Fruit fly (Drosophila melanogaster): ENCODE results near the gene CG11714.

CG11714 gene

dm6 chr3L:11561946-11562760 is 39.6 kb upstream of the CG11714 start, which contains the start of the genes CG7394 and Mob2 (continued):
- TF ChIP-seq CG4424 (GFP tag; optimal IDR thresholded peaks at IDR 0.05) (peak; percentile 88), B-H2 (GFP tag; optimal IDR thresholded peaks at IDR 0.05) (peak; percentile 86), slbo (GFP tag; IDR thresholded peaks at IDR 0.05) (peak; percentile 97), eve (GFP tag; optimal IDR thresholded peaks at IDR 0.05) (peak; percentile 30 to 95), Adf1 (GFP tag; IDR thresholded peaks at IDR 0.05) (peak; percentile 55; the same call in 1 of the 2 replicates), slou (GFP tag; optimal IDR thresholded peaks at IDR 0.05) (peak; percentile 88), CG6854 (GFP tag; optimal IDR thresholded peaks at IDR 0.05) (no peak), ap (GFP tag; IDR thresholded peaks at IDR 0.05) (peak; percentile 88), Hand (GFP tag; optimal IDR thresholded peaks at IDR 0.05) (peak; percentile 47), CG31441 (GFP tag; IDR thresholded peaks at IDR 0.05) (peak; percentile 84), CG9437 (GFP tag; optimal IDR thresholded peaks at IDR 0.05) (peak; percentile 70), CG11093 (GFP tag; IDR thresholded peaks at IDR 0.05) (peak; percentile 86; the same call in 2 of the 3 replicates), Nf-YA (GFP tag; IDR thresholded peaks at IDR 0.05) (peak; percentile 76), pfk (GFP tag; optimal IDR thresholded peaks at IDR 0.05) (peak; percentile 7), CG3065 (GFP tag; optimal IDR thresholded peaks at IDR 0.05) (peak; percentile 75), CG4820 (GFP tag; optimal IDR thresholded peaks at IDR 0.05) (peak; percentile 88), CG17612 (GFP tag; IDR thresholded peaks at IDR 0.05) (peak; percentile 84), CG12236 (GFP tag; optimal IDR thresholded peaks at IDR 0.05) (peak; percentile 57), CG13123 (GFP tag; optimal IDR thresholded peaks at IDR 0.05) (peak; percentile 88), CG14014 (GFP tag; IDR thresholded peaks at IDR 0.05) (peak; percentile 92), HHEX (GFP tag; optimal IDR thresholded peaks at IDR 0.05) (peak; percentile 80), CG1024 (GFP tag; IDR thresholded peaks at IDR 0.05) (peak; percentile 82), Mrtf (GFP tag; IDR thresholded peaks at IDR 0.05) (peak; percentile 78), Stat92E (GFP tag; optimal IDR thresholded peaks at IDR 0.05) (peak in 2 of 3 experiments; percentile 14 to 83), wdn (GFP tag; IDR thresholded peaks at IDR 0.05) (peak; percentile 93), lab (GFP tag; optimal IDR thresholded peaks at IDR 0.05) (peak; percentile 90), CG7556 (GFP tag; optimal IDR thresholded peaks at IDR 0.05) (peak; percentile 85), Pdp1 (GFP tag; optimal IDR thresholded peaks at IDR 0.05) (peak; percentile 61 to 91), Dip2 (GFP tag; IDR thresholded peaks at IDR 0.05) (peak; percentile 12; the same call in 1 of the 2 replicates), CG18619 (GFP tag; optimal IDR thresholded peaks at IDR 0.05) (peak; percentile 75), Dek (tag; optimal IDR thresholded peaks at IDR 0.05) (peak; percentile 81), D19B (GFP tag; optimal IDR thresholded peaks at IDR 0.05) (peak; percentile 27), CG7271 (tag; optimal IDR thresholded peaks at IDR 0.05) (peak; percentile 68), rib (GFP tag; IDR thresholded peaks at IDR 0.05) (peak; percentile 87), Ets65A (GFP tag) (peak; percentile 95), aop (GFP tag; IDR thresholded peaks at IDR 0.05) (no peak), CG6813 (GFP tag; optimal IDR thresholded peaks at IDR 0.05) (peak; percentile 72), CG4730 (GFP tag; IDR thresholded peaks at IDR 0.05) (peak; percentile 85), CG3995 (GFP tag; optimal IDR thresholded peaks at IDR 0.05) (peak; percentile 61), CG12659 (GFP tag; optimal IDR thresholded peaks at IDR 0.05) (peak; percentile 92), mam (GFP tag; optimal IDR thresholded peaks at IDR 0.05) (peak; percentile 89), Oaz (GFP tag; IDR thresholded peaks at IDR 0.05) (peak; percentile 79), CG12299 (tag; optimal IDR thresholded peaks at IDR 0.05) (peak; percentile 84), CG31224 (GFP tag; IDR thresholded peaks at IDR 0.05) (peak; percentile 84), CG1529 (GFP tag; optimal IDR thresholded peaks at IDR 0.05) (peak; percentile 63), CG18011 (GFP tag; optimal IDR thresholded peaks at IDR 0.05) (peak; percentile 81), CG3281 (GFP tag; optimal IDR thresholded peaks at IDR 0.05) (peak; percentile 87), Trl (optimal IDR thresholded peaks at IDR 0.05) (peak in 1 of 2 experiments; percentile 55), Trl (GFP tag; optimal IDR thresholded peaks at IDR 0.05) (peak; percentile 82)
